Fruit fly (Drosophila melanogaster): ENCODE measurements around the gene SCCRO4.

SCCRO4 gene

dm6 chr3L:20302081-20302630 lies 2.9 kb downstream of the SCCRO4 start, which contains the start of gene Pex23 (continued):
- TF ChIP-seq salr (GFP tag; optimal IDR thresholded peaks at IDR 0.05), result no peak
- TF ChIP-seq spab (GFP tag; optimal IDR thresholded peaks at IDR 0.05), result no peak
- peak; percentile 42 for TF ChIP-seq CG11762 (GFP tag; optimal IDR thresholded peaks at IDR 0.05; ENCODE audit: insufficient read depth)
- no peak for TF ChIP-seq Eip78C (GFP tag)
- TF ChIP-seq CG8632 (GFP tag; optimal IDR thresholded peaks at IDR 0.05), result peak; percentile 59
- no peak for TF ChIP-seq fd85E (GFP tag; optimal IDR thresholded peaks at IDR 0.05)
- peak; percentile 76 for TF ChIP-seq CG6163 (GFP tag; IDR thresholded peaks at IDR 0.05)
- no peak for TF ChIP-seq Hr38 (GFP tag; optimal IDR thresholded peaks at IDR 0.05)
- peak; percentile 72 for TF ChIP-seq CG3919 (GFP tag; optimal IDR thresholded peaks at IDR 0.05)
- peak; percentile 80 for TF ChIP-seq CG31627 (GFP tag; optimal IDR thresholded peaks at IDR 0.05)
- peak; percentile 36 for TF ChIP-seq CG7368 (GFP tag; optimal IDR thresholded peaks at IDR 0.05)
- TF ChIP-seq Ets21C (GFP tag; optimal IDR thresholded peaks at IDR 0.05), result peak; percentile 74
- peak; percentile 84 for TF ChIP-seq esn (GFP tag; optimal IDR thresholded peaks at IDR 0.05)

dm6 chr3L:20306142-20306541 lies 6.9 kb downstream of the SCCRO4 start, which contains the start of gene CG32225:
TSS of gene CG32225 (minus strand) at chr3L:20306283.
- TF ChIP-seq dsx (GFP tag; optimal IDR thresholded peaks at IDR 0.05; ENCODE audit: poor library complexity, severe bottlenecking) (no peak), fd85E (GFP tag; optimal IDR thresholded peaks at IDR 0.05) (no peak), CG6276 (GFP tag; optimal IDR thresholded peaks at IDR 0.05) (no peak), CG3919 (GFP tag; optimal IDR thresholded peaks at IDR 0.05) (no peak), Hr38 (GFP tag; optimal IDR thresholded peaks at IDR 0.05) (no peak), CG3032 (tag; optimal IDR thresholded peaks at IDR 0.05) (no peak), Blimp-1 (GFP tag; optimal IDR thresholded peaks at IDR 0.05) (no peak), CG7368 (GFP tag; optimal IDR thresholded peaks at IDR 0.05) (peak; percentile 31), Sox14 (GFP tag; optimal IDR thresholded peaks at IDR 0.05) (no peak), CG9139 (GFP tag; optimal IDR thresholded peaks at IDR 0.05) (no peak), Hr4 (GFP tag; optimal IDR thresholded peaks at IDR 0.05) (peak; percentile 6), OdsH (GFP tag; optimal IDR thresholded peaks at IDR 0.05) (no peak), Gug (GFP tag; IDR thresholded peaks at IDR 0.05) (no peak), Eip78C (GFP tag) (peak; percentile 47), CG15336 (GFP tag; IDR thresholded peaks at IDR 0.05) (no peak), CG6792 (GFP tag; optimal IDR thresholded peaks at IDR 0.05) (no peak), acj6 (GFP tag; optimal IDR thresholded peaks at IDR 0.05) (no peak), CG10669 (GFP tag; optimal IDR thresholded peaks at IDR 0.05) (no peak), CG32006 (GFP tag; optimal IDR thresholded peaks at IDR 0.05) (no peak), Smox (GFP tag; optimal IDR thresholded peaks at IDR 0.05) (no peak), salr (GFP tag; optimal IDR thresholded peaks at IDR 0.05) (no peak)

- TF ChIP-seq CG11294 (GFP tag; IDR thresholded peaks at IDR 0.05) (no peak), CG1621 (tag; optimal IDR thresholded peaks at IDR 0.05) (no peak), Eip93F (GFP tag; optimal IDR thresholded peaks at IDR 0.05) (no peak), fkh (GFP tag; optimal IDR thresholded peaks at IDR 0.05) (no peak), Smox (GFP tag; optimal IDR thresholded peaks at IDR 0.05) (no peak), CG7368 (GFP tag; optimal IDR thresholded peaks at IDR 0.05) (no peak), Ets21C (GFP tag; optimal IDR thresholded peaks at IDR 0.05) (no peak), net (GFP tag; optimal IDR thresholded peaks at IDR 0.05) (no peak), fd85E (GFP tag; optimal IDR thresholded peaks at IDR 0.05) (no peak), Sox15 (GFP tag; optimal IDR thresholded peaks at IDR 0.05) (no peak), Lpt (GFP tag; optimal IDR thresholded peaks at IDR 0.05) (no peak), spab (GFP tag; optimal IDR thresholded peaks at IDR 0.05) (no peak)
These were observed 10.1 kb downstream of the SCCRO4 start, which contains the start of gene polo for dm6 chr3L:20309354-20309753. TSS of gene polo (plus strand) at chr3L:20309654.
